Fruit fly (Drosophila melanogaster) whole organism, adult: ENCODE results near the gene C3G.

ENCODE experiments used
- CG11617 ChIP-seq: fragments of 200-800 bp; sonication (Bioruptor generic); optimal IDR thresholded peaks from 2 replicates; lab custom pipeline; 2017; ENCODE audit warnings: mild to moderate bottlenecking, missing biosample characterization, missing genetic modification reagents, missing genetic modification characterization
- CG12768 ChIP-seq: fragments of 200-800 bp; sonication (Bioruptor generic); optimal IDR thresholded peaks from 2 replicates; lab custom pipeline; 2017; ENCODE audit warnings: missing biosample characterization, missing genetic modification characterization, mild to moderate bottlenecking, moderate library complexity, missing genetic modification reagents
- CG14711 ChIP-seq: fragments of 200-800 bp; sonication (Bioruptor generic); optimal IDR thresholded peaks from 2 replicates; lab custom pipeline; 2018; ENCODE audit warnings: missing biosample characterization, mild to moderate bottlenecking, missing genetic modification characterization, moderate library complexity
- CG1620 ChIP-seq: fragments of 200-800 bp; sonication (Bioruptor generic); optimal IDR thresholded peaks from 2 replicates; lab custom pipeline; 2016; ENCODE audit warnings: missing biosample characterization, missing genetic modification characterization
- CG33017 ChIP-seq: fragments of 200-800 bp; sonication (Bioruptor generic); optimal IDR thresholded peaks from 2 replicates; lab custom pipeline; 2018; ENCODE audit warnings: missing biosample characterization, mild to moderate bottlenecking, missing genetic modification characterization, moderate library complexity
- CG5204 ChIP-seq: fragments of 200-800 bp; sonication (Bioruptor generic); optimal IDR thresholded peaks from 2 replicates; lab custom pipeline; 2016; ENCODE audit warnings: missing biosample characterization, missing genetic modification characterization
- CG7045 ChIP-seq: fragments of 200-800 bp; sonication (Bioruptor generic); optimal IDR thresholded peaks from 2 replicates; lab custom pipeline; 2017; ENCODE audit warnings: missing biosample characterization, mild to moderate bottlenecking, missing genetic modification characterization
- CG7101 ChIP-seq: fragments of 200-800 bp; sonication (Bioruptor generic); optimal IDR thresholded peaks from 2 replicates; lab custom pipeline; 2018; ENCODE audit warnings: missing biosample characterization, mild to moderate bottlenecking, missing genetic modification characterization, moderate library complexity
- Clk ChIP-seq: fragments of 200-800 bp; sonication (Bioruptor generic); optimal IDR thresholded peaks from 2 replicates; lab custom pipeline; 2017; ENCODE audit warnings: missing biosample characterization, missing genetic modification characterization
- Crg-1 ChIP-seq: fragments of 200-800 bp; sonication (Bioruptor generic); optimal IDR thresholded peaks from 2 replicates; lab custom pipeline; 2016; ENCODE audit warnings: missing biosample characterization, missing genetic modification characterization
- Hr96 ChIP-seq: fragments of 200-800 bp; sonication (Bioruptor generic); optimal IDR thresholded peaks from 2 replicates; lab custom pipeline; 2016; ENCODE audit warnings: missing biosample characterization, missing genetic modification characterization
- Mnt ChIP-seq: fragments of 200-800 bp; sonication (Bioruptor generic); optimal IDR thresholded peaks from 2 replicates; lab custom pipeline; 2016; ENCODE audit warnings: missing biosample characterization, mild to moderate bottlenecking, missing genetic modification characterization
- bab1 ChIP-seq: fragments of 200-800 bp; sonication (Bioruptor generic); optimal IDR thresholded peaks from 3 replicates; lab custom pipeline; 2019; ENCODE audit warnings: missing biosample characterization, mild to moderate bottlenecking, missing genetic modification characterization, moderate library complexity
- cic ChIP-seq: fragments of 200-800 bp; sonication (Bioruptor generic); optimal IDR thresholded peaks from 2 replicates; lab custom pipeline; 2017; ENCODE audit warnings: missing biosample characterization, mild to moderate bottlenecking, missing genetic modification characterization, moderate library complexity
- cnc ChIP-seq, 2 experiments: fragments of >200 bp; optimal IDR thresholded peaks; 2 replicates each; lab custom pipeline; 2017
- kay ChIP-seq: fragments of 200-800 bp; sonication (Bioruptor generic); peaks from one replicate; lab custom pipeline; 2016; ENCODE audit warnings: missing biosample characterization, missing genetic modification characterization, borderline replicate concordance
- ovo ChIP-seq: fragments of 200-800 bp; sonication (Bioruptor generic); optimal IDR thresholded peaks from 2 replicates; lab custom pipeline; 2016; ENCODE audit warnings: missing biosample characterization, missing genetic modification characterization
- pad ChIP-seq: fragments of 200-800 bp; sonication (Bioruptor generic); optimal IDR thresholded peaks from 3 replicates; lab custom pipeline; 2017; ENCODE audit warnings: missing biosample characterization, missing genetic modification characterization, mild to moderate bottlenecking, moderate library complexity, missing genetic modification reagents
- tj ChIP-seq: fragments of 200-800 bp; sonication (Bioruptor generic); optimal IDR thresholded peaks from 3 replicates; lab custom pipeline; 2017; ENCODE audit warnings: missing biosample characterization, mild to moderate bottlenecking, missing genetic modification characterization, moderate library complexity
- toe ChIP-seq: fragments of 200-800 bp; sonication (Bioruptor generic); optimal IDR thresholded peaks from 2 replicates; lab custom pipeline; 2016; ENCODE audit warnings: missing biosample characterization, missing genetic modification characterization

The C3G gene

dm6 chrX:6803312-6803794, at the start of gene C3G, which contains the start of gene pod1:
Gene C3G, minus strand, starts transcription at chrX:6803593.
Gene pod1, plus strand, starts transcription at chrX:6803684.
- TF ChIP-seq CG14711 (no peak), CG7045 (GFP tag; lab: Kevin White, UChicago) (no peak), Hr96 (GFP tag; lab: Kevin White, UChicago) (peak; percentile 39), Crg-1 (GFP tag; lab: Kevin White, UChicago) (peak; percentile 17), CG33017 (peak; percentile 9), Clk (no peak), CG7101 (peak; percentile 30), CG12768 (GFP tag; lab: Kevin White, UChicago) (no peak), pad (GFP tag; lab: Kevin White, UChicago) (no peak), CG1620 (GFP tag; lab: Kevin White, UChicago) (peak; percentile 79), kay (GFP tag; lab: Kevin White, UChicago) (no peak), cic (peak; percentile 3), CG11617 (no peak), toe (GFP tag; lab: Kevin White, UChicago) (peak; percentile 63), Mnt (GFP tag; lab: Kevin White, UChicago) (peak; percentile 71), bab1 (GFP tag; lab: Kevin White, UChicago) (peak; percentile 77), ovo (peak; percentile 67), CG5204 (GFP tag; lab: Kevin White, UChicago) (peak; percentile 13), cnc (optimal IDR thresholded peaks at IDR 0.05; lab: Kevin White, UChicago) (no peak), tj (GFP tag; lab: Kevin White, UChicago) (peak; percentile 24)

- TF ChIP-seq Hr96 (GFP tag; lab: Kevin White, UChicago) = peak; percentile 97
- TF ChIP-seq kay (GFP tag; lab: Kevin White, UChicago) = no peak
- TF ChIP-seq CG11617 = peak; percentile 88
- TF ChIP-seq CG7101 = peak; percentile 94
- TF ChIP-seq CG5204 (GFP tag; lab: Kevin White, UChicago) = peak; percentile 83
- peak; percentile 88 for TF ChIP-seq CG14711
- TF ChIP-seq bab1 (GFP tag; lab: Kevin White, UChicago) = peak; percentile 96
- TF ChIP-seq toe (GFP tag; lab: Kevin White, UChicago) = peak; percentile 89
- peak; percentile 75 for TF ChIP-seq tj (GFP tag; lab: Kevin White, UChicago)
- peak; percentile 91 for TF ChIP-seq Mnt (GFP tag; lab: Kevin White, UChicago)
- TF ChIP-seq CG33017 = peak; percentile 81
- TF ChIP-seq Clk = peak; percentile 76
- TF ChIP-seq CG1620 (GFP tag; lab: Kevin White, UChicago) = peak; percentile 93
- TF ChIP-seq CG7045 (GFP tag; lab: Kevin White, UChicago) = peak; percentile 85
- peak; percentile 83 for TF ChIP-seq CG12768 (GFP tag; lab: Kevin White, UChicago)
- TF ChIP-seq Crg-1 (GFP tag; lab: Kevin White, UChicago) = peak; percentile 89
- TF ChIP-seq cnc (optimal IDR thresholded peaks at IDR 0.05; lab: Kevin White, UChicago) = no peak
- TF ChIP-seq ovo = peak; percentile 87
- peak; percentile 56 for TF ChIP-seq cic
- TF ChIP-seq pad (GFP tag; lab: Kevin White, UChicago) = peak; percentile 84
These were observed 49.2 kb upstream of the C3G start for dm6 chrX:6852574-6852973.

dm6 chrX:6849178-6849956, 46.0 kb upstream of the C3G start, which contains the start of the genes Cht11 and CG4558:
Gene Cht11, minus strand, starts transcription at chrX:6849517.
Gene CG4558, plus strand, starts transcription at chrX:6849770.
- TF ChIP-seq CG1620 (GFP tag; lab: Kevin White, UChicago) (peak; percentile 89), CG7045 (GFP tag; lab: Kevin White, UChicago) (peak; percentile 64), Crg-1 (GFP tag; lab: Kevin White, UChicago) (peak; percentile 79), ovo (peak; percentile 75), CG12768 (GFP tag; lab: Kevin White, UChicago) (peak; percentile 88), Hr96 (GFP tag; lab: Kevin White, UChicago) (peak; percentile 79), pad (GFP tag; lab: Kevin White, UChicago) (peak; percentile 93), Mnt (GFP tag; lab: Kevin White, UChicago) (peak; percentile 84), CG5204 (GFP tag; lab: Kevin White, UChicago) (peak; percentile 79), kay (GFP tag; lab: Kevin White, UChicago) (no peak), cnc (optimal IDR thresholded peaks at IDR 0.05; lab: Kevin White, UChicago) (no peak), tj (GFP tag; lab: Kevin White, UChicago) (peak; percentile 83), CG11617 (peak; percentile 93), Clk (peak; percentile 45), CG33017 (peak; percentile 76), cic (peak; percentile 66), bab1 (GFP tag; lab: Kevin White, UChicago) (peak; percentile 93), toe (GFP tag; lab: Kevin White, UChicago) (peak; percentile 80), CG7101 (peak; percentile 92), CG14711 (peak; percentile 86)

dm6 chrX:6843841-6844440, 40.5 kb upstream of the C3G start, which contains the start of the genes CG14435 and Tmf:
Gene CG14435, minus strand, starts transcription at chrX:6843921.
Gene Tmf, plus strand, starts transcription at chrX:6844341.
- peak; percentile 64 for TF ChIP-seq tj (GFP tag; lab: Kevin White, UChicago)
- TF ChIP-seq Hr96 (GFP tag; lab: Kevin White, UChicago) = no peak
- peak; percentile 55 for TF ChIP-seq Mnt (GFP tag; lab: Kevin White, UChicago)
- TF ChIP-seq CG5204 (GFP tag; lab: Kevin White, UChicago) = peak; percentile 12
- peak; percentile 35 for TF ChIP-seq Clk
- TF ChIP-seq pad (GFP tag; lab: Kevin White, UChicago) = peak; percentile 74
- TF ChIP-seq CG1620 (GFP tag; lab: Kevin White, UChicago) = peak; percentile 71
- peak; percentile 54 for TF ChIP-seq Crg-1 (GFP tag; lab: Kevin White, UChicago)
- TF ChIP-seq CG12768 (GFP tag; lab: Kevin White, UChicago) = peak; percentile 70
- peak; percentile 65 for TF ChIP-seq ovo
- TF ChIP-seq CG11617 = peak; percentile 85
- peak; percentile 57 for TF ChIP-seq CG33017
- peak; percentile 87 for TF ChIP-seq CG7101
- no peak for TF ChIP-seq cic
- TF ChIP-seq cnc (optimal IDR thresholded peaks at IDR 0.05; lab: Kevin White, UChicago) = no peak
- TF ChIP-seq CG14711 = peak; percentile 77
- no peak for TF ChIP-seq kay (GFP tag; lab: Kevin White, UChicago)
- peak; percentile 91 for TF ChIP-seq bab1 (GFP tag; lab: Kevin White, UChicago)
- TF ChIP-seq CG7045 (GFP tag; lab: Kevin White, UChicago) = peak; percentile 73
- TF ChIP-seq toe (GFP tag; lab: Kevin White, UChicago) = peak; percentile 76
